Fruit fly (Drosophila melanogaster): ENCODE results near the gene CG3631.

CG3631 gene

dm6 chr3R:14912449-14912987, 33.3 kb downstream of the CG3631 start (continued):
- TF ChIP-seq CG11247 (GFP tag; IDR thresholded peaks at IDR 0.05) (no peak), stc (GFP tag; IDR thresholded peaks at IDR 0.05) (no peak), CG2202 (tag; optimal IDR thresholded peaks at IDR 0.05) (no peak), Ada2b (GFP tag; IDR thresholded peaks at IDR 0.05) (0 out of 2 replicates have a peak, but pooled peaks have one; percentile 30), dmrt99B (tag; optimal IDR thresholded peaks at IDR 0.05) (peak; percentile 20), gem (tag; optimal IDR thresholded peaks at IDR 0.05) (peak; percentile 0), CG7357 (GFP tag; IDR thresholded peaks at IDR 0.05) (no peak), CG30431 (GFP tag; optimal IDR thresholded peaks at IDR 0.05) (no peak), CG7372 (GFP tag; IDR thresholded peaks at IDR 0.05) (0 out of 2 replicates have a peak, but pooled peaks have one; percentile 8), jigr1 (GFP tag; IDR thresholded peaks at IDR 0.05) (no peak), bowl (GFP tag; IDR thresholded peaks at IDR 0.05) (no peak), Blimp-1 (GFP tag; optimal IDR thresholded peaks at IDR 0.05) (peak; percentile 22), CG6813 (GFP tag; optimal IDR thresholded peaks at IDR 0.05) (no peak), cwo (GFP tag; optimal IDR thresholded peaks at IDR 0.05) (peak; percentile 54), corto (GFP tag; optimal IDR thresholded peaks at IDR 0.05) (no peak), CG3281 (GFP tag; optimal IDR thresholded peaks at IDR 0.05) (peak; percentile 31)

- TF ChIP-seq ind (GFP tag; optimal IDR thresholded peaks at IDR 0.05) (no peak), CG6791 (GFP tag; IDR thresholded peaks at IDR 0.05; ENCODE audit: partially characterized antibody) (no peak), CG11696 (GFP tag; IDR thresholded peaks at IDR 0.05) (no peak), jumu (GFP tag; optimal IDR thresholded peaks at IDR 0.05) (no peak), peb (GFP tag; IDR thresholded peaks at IDR 0.05) (no peak), Hr3 (GFP tag; optimal IDR thresholded peaks at IDR 0.05) (no peak), az2 (GFP tag; optimal IDR thresholded peaks at IDR 0.05) (no peak), ap (GFP tag; IDR thresholded peaks at IDR 0.05) (no peak), fu2 (GFP tag; optimal IDR thresholded peaks at IDR 0.05) (no peak), CG8478 (optimal IDR thresholded peaks at IDR 0.05) (no peak), Ets97D (GFP tag; optimal IDR thresholded peaks at IDR 0.05) (no peak), CG12155 (GFP tag; optimal IDR thresholded peaks at IDR 0.05) (no peak), CG14441 (GFP tag; IDR thresholded peaks at IDR 0.05) (no peak), Dip3 (GFP tag; optimal IDR thresholded peaks at IDR 0.05) (no peak), dmrt99B (tag; optimal IDR thresholded peaks at IDR 0.05) (peak; percentile 56), sug (tag; optimal IDR thresholded peaks at IDR 0.05) (no peak), CG8089 (GFP tag; optimal IDR thresholded peaks at IDR 0.05) (no peak), CG7839 (tag; optimal IDR thresholded peaks at IDR 0.05) (peak; percentile 56), H15 (GFP tag; IDR thresholded peaks at IDR 0.05) (no peak), fd3F (GFP tag; optimal IDR thresholded peaks at IDR 0.05) (peak; percentile 3), CG14667 (GFP tag; IDR thresholded peaks at IDR 0.05) (no peak), Ets65A (GFP tag) (peak; percentile 18), Oli (tag; optimal IDR thresholded peaks at IDR 0.05) (peak; percentile 0), Fer2 (tag; optimal IDR thresholded peaks at IDR 0.05) (peak; percentile 8), TFAM (GFP tag; optimal IDR thresholded peaks at IDR 0.05) (no peak), tio (GFP tag; optimal IDR thresholded peaks at IDR 0.05) (peak; percentile 9), gem (tag; optimal IDR thresholded peaks at IDR 0.05) (peak; percentile 60), Stat92E (GFP tag; optimal IDR thresholded peaks at IDR 0.05) (no peak), cwo (GFP tag; optimal IDR thresholded peaks at IDR 0.05) (no peak), Fer3 (tag; optimal IDR thresholded peaks at IDR 0.05) (peak; percentile 11), Med (GFP tag) (no peak), pb (GFP tag; optimal IDR thresholded peaks at IDR 0.05) (no peak), CG1024 (GFP tag; IDR thresholded peaks at IDR 0.05) (no peak), CG18599 (GFP tag; optimal IDR thresholded peaks at IDR 0.05) (peak; percentile 20), CG9817 (tag; optimal IDR thresholded peaks at IDR 0.05) (peak; percentile 18)
These were observed 38.9 kb downstream of the CG3631 start, which contains the start of gene Sdr for dm6 chr3R:14917927-14918829. TSS of gene Sdr (plus strand) at chr3R:14918628.
